Worm (Caenorhabditis elegans): ENCODE results near the gene tbc-1.

The tbc-1 gene

ce11 chrX:14946464-14947354, 23.8 kb upstream of the tbc-1 start (continued):
- peak; percentile 42; the same call in 1 of the 2 replicates for TF ChIP-seq lin-1 (GFP tag; IDR thresholded peaks at IDR 0.05)
- TF ChIP-seq zip-11 (GFP tag; IDR thresholded peaks at IDR 0.05): no peak
- TF ChIP-seq Y105C5A.15 (GFP tag; IDR thresholded peaks at IDR 0.05): no peak
- TF ChIP-seq nhr-77 (tag; optimal IDR thresholded peaks at IDR 0.05): peak; percentile 28
- TF ChIP-seq egl-43 (GFP tag; IDR thresholded peaks at IDR 0.05): no peak
- no peak for TF ChIP-seq F26F4.8 (GFP tag; conservative IDR thresholded peaks at IDR 0.05)

- TF ChIP-seq nhr-28 (tag; optimal IDR thresholded peaks at IDR 0.05): peak; percentile 9
- no peak for TF ChIP-seq ceh-20 (GFP tag; IDR thresholded peaks at IDR 0.05)
- no peak for TF ChIP-seq lin-13 (GFP tag; optimal IDR thresholded peaks at IDR 0.05)
- TF ChIP-seq madf-5 (GFP tag; IDR thresholded peaks at IDR 0.05): no peak
- TF ChIP-seq zip-2 (tag; optimal IDR thresholded peaks at IDR 0.05): no peak
- no peak for TF ChIP-seq lin-38 (GFP tag; IDR thresholded peaks at IDR 0.05)
- no peak for TF ChIP-seq nhr-41 (GFP tag; IDR thresholded peaks at IDR 0.05)
- no peak for TF ChIP-seq Y5F2A.4 (GFP tag; optimal IDR thresholded peaks at IDR 0.05)
- TF ChIP-seq Y75B8A.6 (GFP tag; IDR thresholded peaks at IDR 0.05): no peak
- no peak for TF ChIP-seq nhr-25 (tag; optimal IDR thresholded peaks at IDR 0.05; ENCODE audit: borderline replicate concordance, insufficient read depth)
- TF ChIP-seq egl-43 (GFP tag; IDR thresholded peaks at IDR 0.05): no peak
- TF ChIP-seq ama-1 (optimal IDR thresholded peaks at IDR 0.05): no peak
- TF ChIP-seq unc-130 (GFP tag; optimal IDR thresholded peaks at IDR 0.05): no peak
- no peak for TF ChIP-seq nhr-6 (tag; optimal IDR thresholded peaks at IDR 0.05)
- no peak for TF ChIP-seq rbr-2 (tag; optimal IDR thresholded peaks at IDR 0.05)
- TF ChIP-seq hlh-30 (tag; optimal IDR thresholded peaks at IDR 0.05; ENCODE audit: insufficient read depth): peak; percentile 85
- TF ChIP-seq ces-1 (GFP tag; optimal IDR thresholded peaks at IDR 0.05): no peak
- no peak for TF ChIP-seq nhr-76 (tag; optimal IDR thresholded peaks at IDR 0.05)
- no peak for TF ChIP-seq skn-1 (tag; optimal IDR thresholded peaks at IDR 0.05)
- TF ChIP-seq tra-1 (GFP tag; IDR thresholded peaks at IDR 0.05): no peak
- no peak for TF ChIP-seq dmd-6 (GFP tag; IDR thresholded peaks at IDR 0.05)
- no peak for TF ChIP-seq mxl-3 (GFP tag; optimal IDR thresholded peaks at IDR 0.05)
- no peak for TF ChIP-seq jun-1 (tag; optimal IDR thresholded peaks at IDR 0.05)
- no peak for TF ChIP-seq snpc-4 (tag; optimal IDR thresholded peaks at IDR 0.05)
- no peak for TF ChIP-seq spr-3 (GFP tag; optimal IDR thresholded peaks at IDR 0.05)
- TF ChIP-seq daf-16 (GFP tag; optimal IDR thresholded peaks at IDR 0.05): no peak
- TF ChIP-seq daf-16 (tag; optimal IDR thresholded peaks at IDR 0.05): peak; percentile 46
- TF ChIP-seq Y105C5A.15 (GFP tag; IDR thresholded peaks at IDR 0.05): no peak
- TF ChIP-seq daf-8 (GFP tag; IDR thresholded peaks at IDR 0.05): no peak
- peak; percentile 1 for TF ChIP-seq dve-1 (tag; optimal IDR thresholded peaks at IDR 0.05; ENCODE audit: insufficient read depth)
These were observed 23.2 kb upstream of the tbc-1 start for ce11 chrX:14947355-14947668.

ce11 chrX:14951797-14952196, 18.8 kb upstream of the tbc-1 start:
- TF ChIP-seq hlh-30 (tag; optimal IDR thresholded peaks at IDR 0.05; ENCODE audit: insufficient read depth) (no peak), D1046.2 (GFP tag; IDR thresholded peaks at IDR 0.05) (no peak), snpc-1.2 (GFP tag; IDR thresholded peaks at IDR 0.05) (peak; percentile 54; the same call in 1 of the 2 replicates)

ce11 chrX:14954548-14954947, 16.0 kb upstream of the tbc-1 start, which contains the start of gene pag-3:
Gene pag-3 (minus strand): TSS chrX:14954648.
- TF ChIP-seq lin-13 (GFP tag; optimal IDR thresholded peaks at IDR 0.05): no peak
- no peak for TF ChIP-seq F44E2.7 (GFP tag; IDR thresholded peaks at IDR 0.05)
- TF ChIP-seq R02D3.7 (tag; optimal IDR thresholded peaks at IDR 0.05): no peak
- no peak for TF ChIP-seq hif-1 (tag; optimal IDR thresholded peaks at IDR 0.05)
- TF ChIP-seq nhr-48 (tag; optimal IDR thresholded peaks at IDR 0.05): no peak
- TF ChIP-seq unc-62 (GFP tag; optimal IDR thresholded peaks at IDR 0.05 in 1 of 2): peak in 1 of 2 experiments; percentile 23
- no peak for TF ChIP-seq unc-62 (tag; optimal IDR thresholded peaks at IDR 0.05)
